Worm (Caenorhabditis elegans) whole organism, L4 larva: Measurements from ENCODE around the gene gyg-1.

ENCODE experiments used
- Y48G9A.11 ChIP-seq: fragments of 200-800 bp; sonication (Bioruptor generic); IDR thresholded peaks from 2 replicates; pipeline ENCODE4 v1.3.6; 2022; ENCODE audit warnings: missing genetic modification reagents, missing genetic modification characterization, missing compliant biosample characterization
- ama-1 ChIP-seq: fragments of 150-350 bp; optimal IDR thresholded peaks from 2 replicates; lab custom pipeline; 2014; ENCODE audit warnings: inconsistent platforms, mixed read lengths
- lir-3 ChIP-seq: sonication (generic microtip); optimal IDR thresholded peaks from 2 replicates; lab custom pipeline; 2016; ENCODE audit warnings: mild to moderate bottlenecking, missing genetic modification characterization, missing compliant biosample characterization
- nhr-237 ChIP-seq: sonication (generic microtip); optimal IDR thresholded peaks from 2 replicates; lab custom pipeline; 2017; ENCODE audit warnings: missing biosample characterization, missing genetic modification characterization
- pha-4 ChIP-seq, 2 experiments: fragments of 150-350 bp in 1 of 2; fragments of 200-800 bp in 1 of 2; sonication (Bioruptor generic) in 1 of 2; IDR thresholded peaks in 1 of 2; optimal IDR thresholded peaks in 1 of 2; 2 replicates each; pipeline versions ENCODE4 v1.3.6 to Lab custom; 2014 to 2022; ENCODE audit warnings: missing genetic modification characterization in 2 of 2, missing genetic modification reagents in 2 of 2, missing biosample characterization in 1 of 2, missing compliant biosample characterization in 1 of 2
- pqm-1 ChIP-seq: sonication (generic microtip); optimal IDR thresholded peaks from 2 replicates; lab custom pipeline; 2017; ENCODE audit warnings: missing biosample characterization, missing genetic modification characterization

- TF ChIP-seq ama-1 (lab: Kevin White, UChicago) (no peak), nhr-237 (no peak), pqm-1 (no peak), lir-3 (tag; lab: Kevin White, UChicago) (no peak), pha-4 (GFP tag; IDR thresholded peaks at IDR 0.05; lab: Robert Waterston, UW) (no peak), pha-4 (tag; optimal IDR thresholded peaks at IDR 0.05; lab: Kevin White, UChicago) (no peak), Y48G9A.11 (GFP tag; lab: Robert Waterston, UW) (no peak)
These were observed 16.7 kb downstream of the gyg-1 start for ce11 chrX:3554117-3554516.
